Worm (Caenorhabditis elegans) whole organism, early embryonic: ENCODE measurements around the gene thoc-2.

ENCODE experiments used
- B0310.2 ChIP-seq: sonication (generic microtip); optimal IDR thresholded peaks from 2 replicates; lab custom pipeline; 2016; ENCODE audit warnings: mild to moderate bottlenecking, missing genetic modification characterization, missing compliant biosample characterization
- F13C5.2 ChIP-seq: sonication (generic microtip); optimal IDR thresholded peaks from 2 replicates; lab custom pipeline; 2017; ENCODE audit warnings: mild to moderate bottlenecking, missing genetic modification characterization, inconsistent platforms, missing compliant biosample characterization
- aly-1 ChIP-seq: sonication (generic microtip); optimal IDR thresholded peaks from 2 replicates; lab custom pipeline; 2016; ENCODE audit warnings: missing genetic modification characterization, missing compliant biosample characterization
- ama-1 ChIP-seq: fragments of 150-350 bp; optimal IDR thresholded peaks from 2 replicates; lab custom pipeline; 2014
- ceh-13 ChIP-seq: fragments of 200-800 bp; sonication (Bioruptor generic); optimal IDR thresholded peaks from 2 replicates; lab custom pipeline; 2018; ENCODE audit warnings: mild to moderate bottlenecking, missing genetic modification characterization, missing compliant biosample characterization
- ceh-36 ChIP-seq: sonication (generic microtip); optimal IDR thresholded peaks from 2 replicates; lab custom pipeline; 2016; ENCODE audit warnings: missing genetic modification characterization, inconsistent platforms, missing compliant biosample characterization
- ets-7 ChIP-seq: sonication (generic microtip); optimal IDR thresholded peaks from 2 replicates; lab custom pipeline; 2016; ENCODE audit warnings: missing genotype, missing genetic modification characterization, missing compliant biosample characterization
- flt-1 ChIP-seq: fragments of 200-800 bp; sonication (Bioruptor generic); IDR thresholded peaks from 2 replicates; pipeline ENCODE4 v1.3.6; 2022; ENCODE audit warnings: missing genetic modification characterization, missing compliant biosample characterization
- hmbx-1 ChIP-seq: sonication (generic microtip); optimal IDR thresholded peaks from 2 replicates; lab custom pipeline; 2016; ENCODE audit warnings: mild to moderate bottlenecking, missing genetic modification characterization, missing compliant biosample characterization
- hmg-4 ChIP-seq: fragments of 200-800 bp; sonication (Bioruptor generic); optimal IDR thresholded peaks from 2 replicates; lab custom pipeline; 2018; ENCODE audit warnings: mild to moderate bottlenecking, missing genetic modification characterization, missing compliant biosample characterization
- hnd-1 ChIP-seq: sonication (generic microtip); optimal IDR thresholded peaks from 2 replicates; lab custom pipeline; 2016; ENCODE audit warnings: missing genetic modification characterization, missing compliant biosample characterization
- pes-1 ChIP-seq: fragments of 200-800 bp; sonication (Bioruptor generic); IDR thresholded peaks from 2 replicates; pipeline ENCODE4 v1.3.6; 2022; ENCODE audit warnings: missing genetic modification reagents, missing genetic modification characterization, missing compliant biosample characterization
- scrt-1 ChIP-seq: fragments of 200-800 bp; sonication (Bioruptor generic); IDR thresholded peaks from 2 replicates; pipeline ENCODE4 v1.3.6; 2022; ENCODE audit warnings: missing genetic modification characterization, missing compliant biosample characterization
- sea-1 ChIP-seq: fragments of 200-800 bp; sonication (Bioruptor generic); conservative IDR thresholded peaks from 2 replicates; pipeline ENCODE4 v1.3.6; 2022; ENCODE audit warnings: missing genetic modification characterization, missing compliant biosample characterization
- tbx-11 ChIP-seq: fragments of 200-800 bp; sonication (Bioruptor generic); IDR thresholded peaks from 2 replicates; pipeline ENCODE4 v1.3.6; 2022; ENCODE audit warnings: missing genetic modification characterization, missing compliant biosample characterization
- tbx-37 ChIP-seq: fragments of 200-800 bp; sonication (Bioruptor generic); conservative IDR thresholded peaks from 2 replicates; pipeline ENCODE4 v1.3.6; 2022; ENCODE audit warnings: missing genetic modification reagents, missing genetic modification characterization, missing compliant biosample characterization
- tra-4 ChIP-seq: sonication (generic microtip); optimal IDR thresholded peaks from 2 replicates; lab custom pipeline; 2017; ENCODE audit warnings: missing genetic modification characterization, missing compliant biosample characterization

thoc-2 gene

ce11 chrIII:6343229-6343628, 24.6 kb upstream of the thoc-2 start, which contains the start of gene C56G2.9:
TSS of gene C56G2.9 (minus strand) at chrIII:6343329.
- no peak for TF ChIP-seq ceh-13 (GFP tag; lab: Kevin White, UChicago)
- TF ChIP-seq flt-1 (GFP tag; lab: Robert Waterston, UW), result no peak
- no peak for TF ChIP-seq B0310.2

- TF ChIP-seq F13C5.2 (peak; percentile 86), scrt-1 (GFP tag; lab: Robert Waterston, UW) (no peak), B0310.2 (no peak), hmg-4 (no peak), tbx-37 (GFP tag; lab: Robert Waterston, UW) (no peak)
Measured at ce11 chrIII:6344737-6345136, 23.1 kb upstream of the thoc-2 start.

ce11 chrIII:6345968-6346498, 21.8 kb upstream of the thoc-2 start, which contains the start of the genes trmt-10C.2 and C56G2.22:
TSS of gene trmt-10C.2 (plus strand) at chrIII:6346281.
TSS of gene C56G2.22 (plus strand) at chrIII:6346448.
- TF ChIP-seq pes-1, result no peak
- no peak for TF ChIP-seq ceh-36 (tag; lab: Kevin White, UChicago)
- TF ChIP-seq aly-1 (tag; lab: Kevin White, UChicago), result no peak
- TF ChIP-seq tbx-11 (GFP tag; lab: Robert Waterston, UW), result no peak
- TF ChIP-seq ama-1, result no peak
- no peak for TF ChIP-seq hnd-1 (tag; lab: Kevin White, UChicago)
- TF ChIP-seq hmg-4, result no peak
- no peak for TF ChIP-seq ets-7 (tag; lab: Kevin White, UChicago)
- TF ChIP-seq scrt-1 (GFP tag; lab: Robert Waterston, UW), result no peak
- TF ChIP-seq B0310.2, result no peak
- TF ChIP-seq sea-1 (GFP tag; lab: Robert Waterston, UW), result no peak
- TF ChIP-seq F13C5.2, result no peak
- no peak for TF ChIP-seq tra-4

- TF ChIP-seq B0310.2 (no peak), tra-4 (no peak), sea-1 (GFP tag; lab: Robert Waterston, UW) (no peak), ceh-13 (GFP tag; lab: Kevin White, UChicago) (no peak), scrt-1 (GFP tag; lab: Robert Waterston, UW) (no peak), ets-7 (tag; lab: Kevin White, UChicago) (no peak), F13C5.2 (no peak)
Measured at ce11 chrIII:6348578-6348977, 19.3 kb upstream of the thoc-2 start.

ce11 chrIII:6350424-6350823, 17.4 kb upstream of the thoc-2 start:
- TF ChIP-seq pes-1, result no peak
- TF ChIP-seq hmbx-1 (tag; lab: Kevin White, UChicago), result no peak
- no peak for TF ChIP-seq scrt-1 (GFP tag; lab: Robert Waterston, UW)
- no peak for TF ChIP-seq tra-4
- TF ChIP-seq ceh-13 (GFP tag; lab: Kevin White, UChicago), result no peak
- no peak for TF ChIP-seq hmg-4
- no peak for TF ChIP-seq B0310.2
- no peak for TF ChIP-seq ceh-36 (tag; lab: Kevin White, UChicago)
- no peak for TF ChIP-seq ama-1
- no peak for TF ChIP-seq hnd-1 (tag; lab: Kevin White, UChicago)
- TF ChIP-seq F13C5.2, result no peak
- no peak for TF ChIP-seq flt-1 (GFP tag; lab: Robert Waterston, UW)

- TF ChIP-seq pes-1 (no peak), ceh-13 (GFP tag; lab: Kevin White, UChicago) (no peak), ets-7 (tag; lab: Kevin White, UChicago) (no peak), aly-1 (tag; lab: Kevin White, UChicago) (no peak), sea-1 (GFP tag; lab: Robert Waterston, UW) (no peak), tbx-11 (GFP tag; lab: Robert Waterston, UW) (no peak), ama-1 (no peak), B0310.2 (no peak), flt-1 (GFP tag; lab: Robert Waterston, UW) (no peak), hnd-1 (tag; lab: Kevin White, UChicago) (no peak), scrt-1 (GFP tag; lab: Robert Waterston, UW) (no peak), tra-4 (no peak), ceh-36 (tag; lab: Kevin White, UChicago) (no peak), hmg-4 (no peak), hmbx-1 (tag; lab: Kevin White, UChicago) (no peak), tbx-37 (GFP tag; lab: Robert Waterston, UW) (no peak), F13C5.2 (no peak)
Measured at ce11 chrIII:6351438-6351837, 16.4 kb upstream of the thoc-2 start.

- no peak for TF ChIP-seq ama-1
- no peak for TF ChIP-seq tbx-37 (GFP tag; lab: Robert Waterston, UW)
- TF ChIP-seq hnd-1 (tag; lab: Kevin White, UChicago), result no peak
- TF ChIP-seq flt-1 (GFP tag; lab: Robert Waterston, UW), result no peak
- no peak for TF ChIP-seq tra-4
- TF ChIP-seq hmbx-1 (tag; lab: Kevin White, UChicago), result no peak
- no peak for TF ChIP-seq sea-1 (GFP tag; lab: Robert Waterston, UW)
- TF ChIP-seq tbx-11 (GFP tag; lab: Robert Waterston, UW), result no peak
- TF ChIP-seq scrt-1 (GFP tag; lab: Robert Waterston, UW), result no peak
- no peak for TF ChIP-seq ceh-36 (tag; lab: Kevin White, UChicago)
- TF ChIP-seq B0310.2, result no peak
- TF ChIP-seq F13C5.2, result no peak
- TF ChIP-seq aly-1 (tag; lab: Kevin White, UChicago), result no peak
- TF ChIP-seq ceh-13 (GFP tag; lab: Kevin White, UChicago), result no peak
- TF ChIP-seq pes-1, result no peak
Measured at ce11 chrIII:6352459-6352858, 15.4 kb upstream of the thoc-2 start.

ce11 chrIII:6353084-6353483, 14.8 kb upstream of the thoc-2 start, which contains the start of gene akap-1:
TSS of gene akap-1 (plus strand) at chrIII:6353384.
- TF ChIP-seq scrt-1 (GFP tag; lab: Robert Waterston, UW), result no peak
- no peak for TF ChIP-seq ceh-13 (GFP tag; lab: Kevin White, UChicago)
- TF ChIP-seq tbx-11 (GFP tag; lab: Robert Waterston, UW), result no peak
- TF ChIP-seq B0310.2, result no peak
- no peak for TF ChIP-seq tbx-37 (GFP tag; lab: Robert Waterston, UW)
- no peak for TF ChIP-seq hmbx-1 (tag; lab: Kevin White, UChicago)
- no peak for TF ChIP-seq ets-7 (tag; lab: Kevin White, UChicago)
- TF ChIP-seq ceh-36 (tag; lab: Kevin White, UChicago), result no peak
- no peak for TF ChIP-seq tra-4
- no peak for TF ChIP-seq F13C5.2
- no peak for TF ChIP-seq sea-1 (GFP tag; lab: Robert Waterston, UW)
- TF ChIP-seq ama-1, result no peak
- TF ChIP-seq aly-1 (tag; lab: Kevin White, UChicago), result no peak
- no peak for TF ChIP-seq pes-1
- TF ChIP-seq flt-1 (GFP tag; lab: Robert Waterston, UW), result no peak
- TF ChIP-seq hnd-1 (tag; lab: Kevin White, UChicago), result no peak
- no peak for TF ChIP-seq hmg-4
